Worm (Caenorhabditis elegans) whole organism, late embryonic: ENCODE results near the gene C02F12.5.

Experiments used
- C08G9.2 ChIP-seq: sonication (generic microtip); optimal IDR thresholded peaks from 2 replicates; lab custom pipeline; 2016; ENCODE audit warnings: mild to moderate bottlenecking, missing genetic modification characterization, moderate library complexity, missing compliant biosample characterization
- F13H6.1 ChIP-seq: sonication (generic microtip); optimal IDR thresholded peaks from 2 replicates; lab custom pipeline; 2016; ENCODE audit warnings: missing genetic modification characterization, missing compliant biosample characterization
- K09A11.1 ChIP-seq: sonication (generic microtip); optimal IDR thresholded peaks from 2 replicates; lab custom pipeline; 2017; ENCODE audit warnings: antibody characterized with exemption, mild to moderate bottlenecking, missing genetic modification characterization, missing compliant biosample characterization; ENCODE audit not compliant: insufficient read depth
- Y22D7AL.16 ChIP-seq: sonication (generic microtip); optimal IDR thresholded peaks from 2 replicates; lab custom pipeline; 2016; ENCODE audit warnings: missing genetic modification characterization, missing compliant biosample characterization
- ceh-18 ChIP-seq: sonication (generic microtip); optimal IDR thresholded peaks from 2 replicates; lab custom pipeline; 2016; ENCODE audit warnings: missing genetic modification characterization, missing compliant biosample characterization
- ceh-22 ChIP-seq: sonication (generic microtip); optimal IDR thresholded peaks from 2 replicates; lab custom pipeline; 2017; ENCODE audit warnings: missing biosample characterization, missing genetic modification characterization
- ceh-24 ChIP-seq: sonication (generic microtip); optimal IDR thresholded peaks from 2 replicates; lab custom pipeline; 2016; ENCODE audit warnings: mild to moderate bottlenecking, missing genetic modification characterization, missing compliant biosample characterization
- ceh-30 ChIP-seq: fragments of 150-350 bp; optimal IDR thresholded peaks from 2 replicates; lab custom pipeline; 2014; ENCODE audit warnings: missing biosample characterization, missing genetic modification characterization
- ceh-31 ChIP-seq: sonication (generic microtip); optimal IDR thresholded peaks from 2 replicates; lab custom pipeline; 2016; ENCODE audit warnings: missing genetic modification characterization, missing compliant biosample characterization
- ceh-34 ChIP-seq: sonication (generic microtip); optimal IDR thresholded peaks from 2 replicates; lab custom pipeline; 2016; ENCODE audit warnings: mild to moderate bottlenecking, missing genetic modification characterization, missing compliant biosample characterization
- ceh-45 ChIP-seq: fragments of 200-800 bp; sonication (Bioruptor generic); IDR thresholded peaks from 2 replicates; pipeline ENCODE4 v1.3.6; 2022; ENCODE audit warnings: missing genetic modification reagents, missing genetic modification characterization, missing compliant biosample characterization
- che-1 ChIP-seq: sonication (generic microtip); optimal IDR thresholded peaks from 2 replicates; lab custom pipeline; 2016; ENCODE audit warnings: mild to moderate bottlenecking, missing genetic modification characterization, missing compliant biosample characterization
- elt-2 ChIP-seq: sonication (generic microtip); optimal IDR thresholded peaks from 2 replicates; lab custom pipeline; 2016; ENCODE audit warnings: missing genetic modification reagents, missing genetic modification characterization, missing compliant biosample characterization
- fkh-6 ChIP-seq: sonication (generic microtip); optimal IDR thresholded peaks from 2 replicates; lab custom pipeline; 2016; ENCODE audit warnings: missing genetic modification characterization, missing compliant biosample characterization
- gmeb-2 ChIP-seq: sonication (generic microtip); optimal IDR thresholded peaks from 2 replicates; lab custom pipeline; 2016; ENCODE audit warnings: missing genetic modification characterization, inconsistent platforms, missing compliant biosample characterization
- hlh-13 ChIP-seq: fragments of 200-800 bp; sonication (Bioruptor generic); optimal IDR thresholded peaks from 2 replicates; lab custom pipeline; 2018; ENCODE audit warnings: mild to moderate bottlenecking, missing genetic modification characterization, missing compliant biosample characterization
- nfya-1 ChIP-seq: sonication (generic microtip); optimal IDR thresholded peaks from 2 replicates; lab custom pipeline; 2017; ENCODE audit warnings: missing genetic modification characterization, mild to moderate bottlenecking, missing compliant biosample characterization, antibody characterized with exemption, moderate library complexity
- nhr-232 ChIP-seq: sonication (generic microtip); optimal IDR thresholded peaks from 2 replicates; lab custom pipeline; 2016; ENCODE audit warnings: missing genetic modification characterization, missing compliant biosample characterization
- pat-9 ChIP-seq: fragments of 200-800 bp; sonication (Bioruptor generic); optimal IDR thresholded peaks from 2 replicates; lab custom pipeline; 2018; ENCODE audit warnings: mild to moderate bottlenecking, missing genetic modification characterization, moderate library complexity, missing compliant biosample characterization
- pax-1 ChIP-seq: fragments of 150-350 bp; optimal IDR thresholded peaks from 2 replicates; lab custom pipeline; 2014; ENCODE audit warnings: missing biosample characterization, missing genetic modification characterization
- pha-4 ChIP-seq: fragments of 150-350 bp; optimal IDR thresholded peaks from 2 replicates; lab custom pipeline; 2018; ENCODE audit warnings: missing biosample characterization, missing genetic modification reagents, missing genetic modification characterization
- pros-1 ChIP-seq: fragments of 150-350 bp; optimal IDR thresholded peaks from 2 replicates; lab custom pipeline; 2014; ENCODE audit warnings: missing biosample characterization, missing genetic modification reagents, missing genetic modification characterization
- ref-2 ChIP-seq: sonication (generic microtip); optimal IDR thresholded peaks from 2 replicates; lab custom pipeline; 2016; ENCODE audit warnings: missing genetic modification characterization, missing compliant biosample characterization
- rnt-1 ChIP-seq: sonication (generic microtip); optimal IDR thresholded peaks from 2 replicates; lab custom pipeline; 2016; ENCODE audit warnings: missing genetic modification characterization, missing compliant biosample characterization
- sox-4 ChIP-seq: sonication (generic microtip); optimal IDR thresholded peaks from 2 replicates; lab custom pipeline; 2017; ENCODE audit warnings: mild to moderate bottlenecking, missing genetic modification characterization, inconsistent platforms, missing compliant biosample characterization
- unc-3 ChIP-seq, 2 experiments: fragments of 200-800 bp in 1 of 2; sonication (Bioruptor generic) in 1 of 2; sonication (generic microtip) in 1 of 2; conservative IDR thresholded peaks in 1 of 2; optimal IDR thresholded peaks in 1 of 2; 2 replicates each; pipeline versions ENCODE4 v1.3.6 to Lab custom; 2016 to 2022; ENCODE audit warnings: missing compliant biosample characterization in 2 of 2, missing genetic modification characterization in 2 of 2, missing genetic modification reagents in 1 of 2
- unc-55 ChIP-seq: sonication (generic microtip); optimal IDR thresholded peaks from 2 replicates; lab custom pipeline; 2017; ENCODE audit warnings: missing biosample characterization, missing genetic modification reagents, missing genetic modification characterization
- zip-5 ChIP-seq: sonication (generic microtip); optimal IDR thresholded peaks from 2 replicates; lab custom pipeline; 2016; ENCODE audit warnings: missing genetic modification characterization, missing compliant biosample characterization
- ztf-16 ChIP-seq: sonication (generic microtip); optimal IDR thresholded peaks from 2 replicates; lab custom pipeline; 2017; ENCODE audit warnings: missing genetic modification characterization, missing compliant biosample characterization

Gene C02F12.5

DNA sequence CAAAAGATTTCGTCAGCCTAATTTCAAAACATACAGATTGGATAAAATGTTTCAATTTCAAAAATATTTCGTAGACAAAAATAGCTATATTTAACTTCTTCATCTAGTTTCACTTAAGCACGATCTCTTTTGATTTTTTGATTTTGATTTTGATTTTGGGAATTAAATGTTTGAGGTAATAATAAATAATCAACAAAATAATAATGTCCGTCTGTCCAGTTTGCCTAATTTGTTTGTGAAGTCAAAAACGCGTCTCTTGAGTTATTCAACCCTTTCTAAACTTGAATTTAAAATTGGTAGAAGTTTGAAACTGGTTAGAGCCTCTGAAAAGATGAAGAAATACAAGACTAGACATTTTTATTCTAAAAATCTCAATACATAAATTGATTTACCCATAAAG lies 17.9 kb upstream of the C02F12.5 start:
- TF ChIP-seq che-1 (tag; lab: Kevin White, UChicago) (no peak), hlh-13 (GFP tag; lab: Kevin White, UChicago) (no peak), zip-5 (no peak), rnt-1 (tag; lab: Kevin White, UChicago) (no peak), unc-3 (GFP tag; conservative IDR thresholded peaks at IDR 0.05; lab: Robert Waterston, UW) (no peak), unc-3 (tag; optimal IDR thresholded peaks at IDR 0.05; lab: Kevin White, UChicago) (no peak), pha-4 (tag; lab: Kevin White, UChicago) (no peak), F13H6.1 (tag; lab: Kevin White, UChicago) (no peak), ztf-16 (tag; lab: Kevin White, UChicago) (no peak), ceh-34 (tag; lab: Kevin White, UChicago) (no peak)

ce11 chrX:3689155-3689719 lies 17.3 kb upstream of the C02F12.5 start, which contains the start of gene tag-278:
tag-278 (minus strand) TSS chrX:3689205.
- TF ChIP-seq ceh-22 (tag; lab: Kevin White, UChicago) (no peak), ceh-31 (tag; lab: Kevin White, UChicago) (peak; percentile 23), sox-4 (tag; lab: Kevin White, UChicago) (no peak), che-1 (tag; lab: Kevin White, UChicago) (no peak), ceh-18 (tag; lab: Kevin White, UChicago) (peak; percentile 77), C08G9.2 (no peak), nfya-1 (tag; lab: Kevin White, UChicago) (peak; percentile 39), Y22D7AL.16 (tag; lab: Kevin White, UChicago) (no peak), ceh-30 (no peak), pat-9 (tag; lab: Kevin White, UChicago) (peak; percentile 4), rnt-1 (tag; lab: Kevin White, UChicago) (peak; percentile 59), ceh-24 (no peak), gmeb-2 (tag; lab: Kevin White, UChicago) (no peak), unc-55 (GFP tag; lab: Kevin White, UChicago) (peak; percentile 84), ceh-34 (tag; lab: Kevin White, UChicago) (peak; percentile 11), ceh-45 (GFP tag; lab: Robert Waterston, UW) (no peak)

ce11 chrX:3686420-3686819 lies 14.5 kb upstream of the C02F12.5 start:
- TF ChIP-seq pax-1 (tag; lab: Kevin White, UChicago), result no peak
- no peak for TF ChIP-seq pros-1 (tag; lab: Kevin White, UChicago)
- no peak for TF ChIP-seq fkh-6 (tag; lab: Kevin White, UChicago)
- TF ChIP-seq K09A11.1, result no peak

ce11 chrX:3683060-3683459 lies 11.2 kb upstream of the C02F12.5 start:
- TF ChIP-seq ref-2 (tag; lab: Kevin White, UChicago) (no peak), unc-55 (GFP tag; lab: Kevin White, UChicago) (peak; percentile 77), nhr-232 (tag; lab: Kevin White, UChicago) (no peak)

DNA sequence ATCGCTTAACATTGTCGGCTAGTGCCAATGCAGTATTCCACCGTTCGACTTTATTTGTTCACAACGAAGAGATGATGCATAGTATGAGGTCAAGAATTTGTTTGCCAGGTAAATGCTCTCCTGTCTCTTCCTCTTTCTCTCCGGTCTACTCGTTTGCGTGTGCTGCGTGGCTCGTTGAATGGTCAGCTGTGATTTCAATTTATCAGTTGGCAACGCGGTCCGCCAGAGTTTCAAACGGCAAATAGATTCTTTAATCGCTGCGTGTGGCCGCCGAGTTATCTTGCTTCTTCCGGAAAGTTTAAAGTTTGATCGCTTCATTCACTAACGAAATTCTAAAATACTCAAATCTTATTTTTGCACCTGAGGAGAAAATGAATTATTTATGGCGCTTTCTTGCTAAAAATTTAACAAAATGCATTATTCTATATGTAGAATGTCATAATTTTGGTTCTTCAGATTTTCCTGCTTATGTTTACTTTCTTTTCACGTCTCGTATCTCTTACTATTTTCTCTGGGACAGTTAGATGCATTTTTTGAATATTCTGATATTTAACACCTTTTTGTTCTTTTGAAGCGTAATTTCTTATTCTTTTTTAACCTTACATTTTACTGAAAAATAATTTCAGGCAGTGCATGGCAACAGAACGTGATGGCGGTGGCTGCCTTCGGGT lies 8.8 kb upstream of the C02F12.5 start, which contains the start of gene tsp-17:
Gene tsp-17, plus strand, starts transcription at position 621 of the 671 bp plus-strand sequence.
- no peak for TF ChIP-seq pat-9 (tag; lab: Kevin White, UChicago)
- TF ChIP-seq unc-55 (GFP tag; lab: Kevin White, UChicago), result peak; percentile 17
- TF ChIP-seq elt-2, result peak; percentile 23
